Worm (Caenorhabditis elegans): ENCODE measurements around the gene snf-5.

DNA sequence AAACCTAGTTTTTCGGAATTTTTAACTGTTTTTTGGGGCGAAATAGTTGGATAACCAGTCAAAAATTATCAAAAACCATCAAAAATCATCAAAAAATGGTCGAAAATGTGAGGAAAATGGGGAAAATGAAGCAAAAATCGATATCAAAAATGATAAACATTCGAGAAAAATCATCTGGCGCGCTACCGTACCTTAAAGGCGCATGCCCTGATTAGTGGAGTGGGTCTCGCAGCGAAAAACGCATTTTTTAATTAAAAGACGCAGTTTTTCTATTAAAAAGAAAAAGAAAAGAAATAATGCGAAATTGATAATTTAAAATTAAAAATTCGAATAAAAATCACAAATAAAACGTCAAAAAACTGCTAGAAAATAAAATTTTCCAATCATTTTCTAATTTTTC is 14.8 kb upstream of the snf-5 start, which contains the start of gene F35C5.1:
- no peak for TF ChIP-seq flt-1 (GFP tag; IDR thresholded peaks at IDR 0.05)
- no peak for TF ChIP-seq ztf-29 (GFP tag; IDR thresholded peaks at IDR 0.05)

Measured in whole organism, midembryonic.